Worm (Caenorhabditis elegans): ENCODE measurements around the gene ddx-23.

DNA sequence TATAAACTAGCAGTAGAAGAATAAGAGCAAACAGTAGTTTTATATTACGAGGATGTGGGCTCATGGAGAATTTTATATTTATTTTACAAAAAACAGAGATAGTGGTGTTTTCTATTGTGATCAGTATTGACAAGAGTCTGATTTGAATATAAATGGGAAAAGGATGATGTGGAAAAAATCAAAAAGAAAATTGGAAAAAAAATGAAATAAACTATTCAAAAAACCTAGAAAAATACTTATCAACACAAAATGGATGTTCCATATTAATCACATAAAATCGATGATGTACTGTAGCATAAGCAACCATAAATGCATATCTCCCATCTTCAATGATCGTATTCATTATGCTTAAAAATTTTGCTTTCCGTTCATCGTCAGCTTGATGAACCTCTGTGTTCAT is 33.8 kb upstream of the ddx-23 start, which contains the start of gene C28H8.7:
- TF ChIP-seq ceh-43 (GFP tag; optimal IDR thresholded peaks at IDR 0.05) (no peak), unc-62 (GFP tag; optimal IDR thresholded peaks at IDR 0.05) (no peak), nhr-237 (tag; optimal IDR thresholded peaks at IDR 0.05) (no peak), snpc-4 (tag; optimal IDR thresholded peaks at IDR 0.05) (no peak), sptf-1 (tag; optimal IDR thresholded peaks at IDR 0.05) (no peak), nhr-28 (tag; optimal IDR thresholded peaks at IDR 0.05) (no peak), nhr-2 (tag; optimal IDR thresholded peaks at IDR 0.05) (no peak)
